Worm (Caenorhabditis elegans) whole organism, late embryonic: ENCODE measurements around the gene srlf-18.

Experiments used
- C08G9.2 ChIP-seq: sonication (generic microtip); optimal IDR thresholded peaks from 2 replicates; lab custom pipeline; 2016; ENCODE audit warnings: mild to moderate bottlenecking, missing genetic modification characterization, moderate library complexity, missing compliant biosample characterization
- C38D4.7 ChIP-seq: fragments of 200-800 bp; sonication (Bioruptor generic); optimal IDR thresholded peaks from 2 replicates; lab custom pipeline; 2018; ENCODE audit warnings: mild to moderate bottlenecking, missing genetic modification characterization, moderate library complexity, missing compliant biosample characterization
- K09A11.1 ChIP-seq: sonication (generic microtip); optimal IDR thresholded peaks from 2 replicates; lab custom pipeline; 2017; ENCODE audit warnings: antibody characterized with exemption, mild to moderate bottlenecking, missing genetic modification characterization, missing compliant biosample characterization; ENCODE audit not compliant: insufficient read depth
- T23F11.4 ChIP-seq: fragments of 200-800 bp; sonication (Bioruptor generic); optimal IDR thresholded peaks from 2 replicates; lab custom pipeline; 2018; ENCODE audit warnings: mild to moderate bottlenecking, missing genetic modification characterization, missing compliant biosample characterization
- ahr-1 ChIP-seq: sonication (generic microtip); optimal IDR thresholded peaks from 2 replicates; lab custom pipeline; 2016; ENCODE audit warnings: missing genetic modification characterization, missing compliant biosample characterization
- ceh-14 ChIP-seq: sonication (generic microtip); optimal IDR thresholded peaks from 2 replicates; lab custom pipeline; 2016; ENCODE audit warnings: missing genotype, missing genetic modification characterization, missing compliant biosample characterization
- ceh-19 ChIP-seq: fragments of 200-800 bp; sonication (Bioruptor generic); optimal IDR thresholded peaks from 2 replicates; lab custom pipeline; 2018; ENCODE audit warnings: mild to moderate bottlenecking, missing genetic modification characterization, missing compliant biosample characterization
- ceh-24 ChIP-seq: sonication (generic microtip); optimal IDR thresholded peaks from 2 replicates; lab custom pipeline; 2016; ENCODE audit warnings: mild to moderate bottlenecking, missing genetic modification characterization, missing compliant biosample characterization
- ceh-30 ChIP-seq: fragments of 150-350 bp; optimal IDR thresholded peaks from 2 replicates; lab custom pipeline; 2014; ENCODE audit warnings: missing biosample characterization, missing genetic modification characterization
- ceh-34 ChIP-seq: sonication (generic microtip); optimal IDR thresholded peaks from 2 replicates; lab custom pipeline; 2016; ENCODE audit warnings: mild to moderate bottlenecking, missing genetic modification characterization, missing compliant biosample characterization
- ceh-45 ChIP-seq: fragments of 200-800 bp; sonication (Bioruptor generic); IDR thresholded peaks from 2 replicates; pipeline ENCODE4 v1.3.6; 2022; ENCODE audit warnings: missing genetic modification reagents, missing genetic modification characterization, missing compliant biosample characterization
- ceh-48 ChIP-seq: sonication (generic microtip); optimal IDR thresholded peaks from 2 replicates; lab custom pipeline; 2016; ENCODE audit warnings: missing genetic modification characterization, inconsistent platforms, missing compliant biosample characterization
- ceh-6 ChIP-seq: fragments of 200-800 bp; sonication (Bioruptor generic); optimal IDR thresholded peaks from 2 replicates; lab custom pipeline; 2018; ENCODE audit warnings: mild to moderate bottlenecking, missing genetic modification characterization, missing compliant biosample characterization
- elt-4 ChIP-seq: sonication (generic microtip); optimal IDR thresholded peaks from 2 replicates; lab custom pipeline; 2016; ENCODE audit warnings: missing genetic modification characterization, missing compliant biosample characterization
- eyg-1 ChIP-seq: sonication (generic microtip); optimal IDR thresholded peaks from 2 replicates; lab custom pipeline; 2016; ENCODE audit warnings: missing genotype, missing genetic modification characterization, missing compliant biosample characterization
- fkh-10 ChIP-seq: fragments of 150-350 bp; optimal IDR thresholded peaks from 2 replicates; lab custom pipeline; 2014; ENCODE audit warnings: missing biosample characterization, missing genetic modification reagents, missing genetic modification characterization
- fkh-6 ChIP-seq: sonication (generic microtip); optimal IDR thresholded peaks from 2 replicates; lab custom pipeline; 2016; ENCODE audit warnings: missing genetic modification characterization, missing compliant biosample characterization
- hlh-13 ChIP-seq: fragments of 200-800 bp; sonication (Bioruptor generic); optimal IDR thresholded peaks from 2 replicates; lab custom pipeline; 2018; ENCODE audit warnings: mild to moderate bottlenecking, missing genetic modification characterization, missing compliant biosample characterization
- hlh-15 ChIP-seq: sonication (generic microtip); optimal IDR thresholded peaks from 2 replicates; lab custom pipeline; 2016; ENCODE audit warnings: missing genetic modification characterization, missing compliant biosample characterization
- hlh-30 ChIP-seq: sonication (generic microtip); optimal IDR thresholded peaks from 2 replicates; lab custom pipeline; 2017; ENCODE audit warnings: antibody characterized with exemption, missing genetic modification characterization, missing compliant biosample characterization; ENCODE audit not compliant: insufficient read depth
- hlh-6 ChIP-seq: sonication (generic microtip); optimal IDR thresholded peaks from 2 replicates; lab custom pipeline; 2016; ENCODE audit warnings: missing genotype, missing genetic modification characterization, missing compliant biosample characterization
- lim-6 ChIP-seq: sonication (generic microtip); optimal IDR thresholded peaks from 2 replicates; lab custom pipeline; 2016; ENCODE audit warnings: missing genetic modification characterization, missing compliant biosample characterization
- nhr-11 ChIP-seq: fragments of 150-350 bp; optimal IDR thresholded peaks from 2 replicates; lab custom pipeline; 2014; ENCODE audit warnings: missing biosample characterization, missing genetic modification characterization
- nhr-232 ChIP-seq: sonication (generic microtip); optimal IDR thresholded peaks from 2 replicates; lab custom pipeline; 2016; ENCODE audit warnings: missing genetic modification characterization, missing compliant biosample characterization
- npax-4 ChIP-seq: sonication (generic microtip); optimal IDR thresholded peaks from 2 replicates; lab custom pipeline; 2016; ENCODE audit warnings: missing genetic modification characterization, missing compliant biosample characterization
- odd-2 ChIP-seq: sonication (generic microtip); optimal IDR thresholded peaks from 2 replicates; lab custom pipeline; 2017; ENCODE audit warnings: antibody characterized with exemption, mild to moderate bottlenecking, missing genetic modification characterization, missing compliant biosample characterization
- pag-3 ChIP-seq: sonication (generic microtip); optimal IDR thresholded peaks from 2 replicates; lab custom pipeline; 2016; ENCODE audit warnings: missing compliant biosample characterization, missing genetic modification characterization, borderline replicate concordance
- pax-1 ChIP-seq: fragments of 150-350 bp; optimal IDR thresholded peaks from 2 replicates; lab custom pipeline; 2014; ENCODE audit warnings: missing biosample characterization, missing genetic modification characterization
- pha-2 ChIP-seq: sonication (generic microtip); optimal IDR thresholded peaks from 2 replicates; lab custom pipeline; 2017; ENCODE audit warnings: mild to moderate bottlenecking, missing genetic modification characterization, missing compliant biosample characterization
- pros-1 ChIP-seq: fragments of 150-350 bp; optimal IDR thresholded peaks from 2 replicates; lab custom pipeline; 2014; ENCODE audit warnings: missing biosample characterization, missing genetic modification reagents, missing genetic modification characterization
- ref-2 ChIP-seq: sonication (generic microtip); optimal IDR thresholded peaks from 2 replicates; lab custom pipeline; 2016; ENCODE audit warnings: missing genetic modification characterization, missing compliant biosample characterization
- rnt-1 ChIP-seq: sonication (generic microtip); optimal IDR thresholded peaks from 2 replicates; lab custom pipeline; 2016; ENCODE audit warnings: missing genetic modification characterization, missing compliant biosample characterization
- sdc-2 ChIP-seq: sonication (generic microtip); optimal IDR thresholded peaks from 2 replicates; lab custom pipeline; 2016; ENCODE audit warnings: missing genotype, missing genetic modification characterization, missing compliant biosample characterization
- tbx-7 ChIP-seq: sonication (generic microtip); optimal IDR thresholded peaks from 2 replicates; lab custom pipeline; 2016; ENCODE audit warnings: missing genotype, missing genetic modification characterization, missing compliant biosample characterization
- unc-55 ChIP-seq: sonication (generic microtip); optimal IDR thresholded peaks from 2 replicates; lab custom pipeline; 2017; ENCODE audit warnings: missing biosample characterization, missing genetic modification reagents, missing genetic modification characterization
- zip-5 ChIP-seq: sonication (generic microtip); optimal IDR thresholded peaks from 2 replicates; lab custom pipeline; 2016; ENCODE audit warnings: missing genetic modification characterization, missing compliant biosample characterization
- ztf-16 ChIP-seq: sonication (generic microtip); optimal IDR thresholded peaks from 2 replicates; lab custom pipeline; 2017; ENCODE audit warnings: missing genetic modification characterization, missing compliant biosample characterization

The srlf-18 gene

ce11 chrIV:11148788-11149366 lies 47.6 kb upstream of the srlf-18 start:
- TF ChIP-seq unc-55 (GFP tag; lab: Kevin White, UChicago): no peak
- TF ChIP-seq hlh-13 (GFP tag; lab: Kevin White, UChicago): no peak
- TF ChIP-seq ceh-14 (tag; lab: Kevin White, UChicago): no peak
- no peak for TF ChIP-seq ceh-19
- no peak for TF ChIP-seq ceh-6 (GFP tag; lab: Kevin White, UChicago)

- no peak for TF ChIP-seq pag-3 (tag; lab: Kevin White, UChicago)
- TF ChIP-seq nhr-232 (tag; lab: Kevin White, UChicago): no peak
- TF ChIP-seq C08G9.2 (tag; lab: Kevin White, UChicago): no peak
- TF ChIP-seq lim-6 (tag; lab: Kevin White, UChicago): no peak
- TF ChIP-seq ceh-30 (tag; lab: Kevin White, UChicago): no peak
- TF ChIP-seq sdc-2 (tag; lab: Kevin White, UChicago): no peak
- TF ChIP-seq ceh-19: no peak
- no peak for TF ChIP-seq ceh-34 (tag; lab: Kevin White, UChicago)
- TF ChIP-seq pros-1 (tag; lab: Kevin White, UChicago): no peak
- TF ChIP-seq tbx-7: no peak
- no peak for TF ChIP-seq ref-2 (tag; lab: Kevin White, UChicago)
- no peak for TF ChIP-seq ceh-24 (tag; lab: Kevin White, UChicago)
- TF ChIP-seq ceh-45: no peak
- TF ChIP-seq elt-4 (tag; lab: Kevin White, UChicago): no peak
- no peak for TF ChIP-seq T23F11.4 (GFP tag; lab: Kevin White, UChicago)
- TF ChIP-seq nhr-11 (tag; lab: Kevin White, UChicago): no peak
- no peak for TF ChIP-seq ahr-1 (tag; lab: Kevin White, UChicago)
- no peak for TF ChIP-seq zip-5
- no peak for TF ChIP-seq hlh-6 (tag; lab: Kevin White, UChicago)
- TF ChIP-seq, all 69 proteins: peak for 0
These were observed 45.7 kb upstream of the srlf-18 start, which contains the start of gene pigq-1 for ce11 chrIV:11146962-11147470. Gene pigq-1 (minus strand): TSS chrIV:11147247.

ce11 chrIV:11146492-11146891 lies 45.2 kb upstream of the srlf-18 start:
- TF ChIP-seq rnt-1 (tag; lab: Kevin White, UChicago) (no peak), C38D4.7 (GFP tag; lab: Kevin White, UChicago) (no peak), K09A11.1 (tag; lab: Kevin White, UChicago) (no peak), ceh-48 (tag; lab: Kevin White, UChicago) (no peak), hlh-6 (tag; lab: Kevin White, UChicago) (no peak), npax-4 (tag; lab: Kevin White, UChicago) (no peak), pros-1 (tag; lab: Kevin White, UChicago) (no peak), hlh-15 (tag; lab: Kevin White, UChicago) (no peak), ceh-6 (GFP tag; lab: Kevin White, UChicago) (no peak), C08G9.2 (tag; lab: Kevin White, UChicago) (no peak), eyg-1 (no peak), fkh-6 (tag; lab: Kevin White, UChicago) (no peak), zip-5 (no peak), hlh-30 (tag; lab: Kevin White, UChicago) (no peak), odd-2 (tag; lab: Kevin White, UChicago) (no peak), ahr-1 (tag; lab: Kevin White, UChicago) (no peak), pha-2 (no peak)

- TF ChIP-seq ceh-30 (tag; lab: Kevin White, UChicago) (no peak), ztf-16 (no peak), pax-1 (tag; lab: Kevin White, UChicago) (no peak), fkh-10 (GFP tag; lab: Kevin White, UChicago) (no peak), nhr-11 (tag; lab: Kevin White, UChicago) (no peak), tbx-7 (no peak)
These were observed 44.7 kb upstream of the srlf-18 start for ce11 chrIV:11145929-11146339.
